Worm (Caenorhabditis elegans) whole organism, L2 larva: Measurements from ENCODE around the gene epic-2.
A peak's percentile ranks its signal among the peaks of the same experiment; 100 is the strongest.

Source experiments
- C34F6.9 ChIP-seq: fragments of 150-350 bp; optimal IDR thresholded peaks from 2 replicates; lab custom pipeline; 2014; ENCODE audit warnings: missing biosample characterization, missing genetic modification characterization
- F13H6.1 ChIP-seq: sonication (generic microtip); optimal IDR thresholded peaks from 2 replicates; lab custom pipeline; 2016; ENCODE audit warnings: missing genetic modification characterization, missing compliant biosample characterization
- R02D3.7 ChIP-seq: fragments of 150-350 bp; optimal IDR thresholded peaks from 2 replicates; lab custom pipeline; 2014; ENCODE audit warnings: missing biosample characterization, missing genetic modification characterization
- ZK546.5 ChIP-seq: sonication (generic microtip); optimal IDR thresholded peaks from 2 replicates; lab custom pipeline; 2017; ENCODE audit warnings: missing biosample characterization, missing genetic modification characterization
- alr-1 ChIP-seq: fragments of 150-350 bp; optimal IDR thresholded peaks from 2 replicates; lab custom pipeline; 2014; ENCODE audit warnings: missing biosample characterization, missing genetic modification characterization
- aly-2 ChIP-seq: fragments of 150-350 bp; optimal IDR thresholded peaks from 2 replicates; lab custom pipeline; 2014; ENCODE audit warnings: missing biosample characterization, missing genetic modification characterization
- blmp-1 ChIP-seq: sonication (generic microtip); optimal IDR thresholded peaks from 2 replicates; lab custom pipeline; 2017; ENCODE audit warnings: missing genetic modification characterization, mild to moderate bottlenecking, missing compliant biosample characterization, antibody characterized with exemption, moderate library complexity; ENCODE audit not compliant: insufficient read depth
- ceh-16 ChIP-seq: fragments of 150-350 bp; optimal IDR thresholded peaks from 2 replicates; lab custom pipeline; 2014; ENCODE audit warnings: missing biosample characterization, missing genetic modification characterization
- ceh-82 ChIP-seq: fragments of 150-350 bp; optimal IDR thresholded peaks from 2 replicates; lab custom pipeline; 2014; ENCODE audit warnings: missing biosample characterization, missing genetic modification characterization
- crh-2 ChIP-seq: sonication (generic microtip); optimal IDR thresholded peaks from 2 replicates; lab custom pipeline; 2017; ENCODE audit warnings: missing biosample characterization, missing genetic modification characterization
- dmd-4 ChIP-seq: sonication (generic microtip); optimal IDR thresholded peaks from 2 replicates; lab custom pipeline; 2017; ENCODE audit warnings: missing biosample characterization, missing genetic modification characterization
- egl-27 ChIP-seq: sonication (generic microtip); optimal IDR thresholded peaks from 3 replicates; lab custom pipeline; 2017; ENCODE audit warnings: missing biosample characterization, missing genetic modification reagents, missing genetic modification characterization
- elt-1 ChIP-seq: fragments of 150-350 bp; optimal IDR thresholded peaks from 2 replicates; lab custom pipeline; 2014; ENCODE audit warnings: missing biosample characterization, missing genetic modification characterization
- elt-3 ChIP-seq: sonication (generic microtip); optimal IDR thresholded peaks from 2 replicates; lab custom pipeline; 2017; ENCODE audit warnings: missing biosample characterization, missing genetic modification characterization
- gmeb-1 ChIP-seq: fragments of 150-350 bp; optimal IDR thresholded peaks from 2 replicates; lab custom pipeline; 2014; ENCODE audit warnings: missing biosample characterization, missing genetic modification characterization
- lin-11 ChIP-seq: fragments of 150-350 bp; sonication (generic microtip); optimal IDR thresholded peaks from 2 replicates; lab custom pipeline; 2014; ENCODE audit warnings: missing biosample characterization, missing genetic modification characterization, inconsistent platforms, mixed read lengths
- lin-13 ChIP-seq: fragments of 150-350 bp; optimal IDR thresholded peaks from 2 replicates; lab custom pipeline; 2014; ENCODE audit warnings: missing biosample characterization, missing genetic modification reagents, missing genetic modification characterization
- lin-39 ChIP-seq: fragments of 150-350 bp; optimal IDR thresholded peaks from 2 replicates; lab custom pipeline; 2014; ENCODE audit warnings: missing biosample characterization, missing genetic modification reagents, missing genetic modification characterization
- lsy-2 ChIP-seq, 2 experiments: fragments of 150-350 bp in 1 of 2; sonication (generic microtip) in 1 of 2; optimal IDR thresholded peaks; 2 replicates each; lab custom pipeline; 2014 to 2017; ENCODE audit warnings: missing biosample characterization in 2 of 2, missing genetic modification characterization in 2 of 2
- mab-5 ChIP-seq: fragments of 150-350 bp; optimal IDR thresholded peaks from 2 replicates; lab custom pipeline; 2014; ENCODE audit warnings: missing biosample characterization, missing genetic modification characterization
- mbf-1 ChIP-seq: sonication (generic microtip); optimal IDR thresholded peaks from 2 replicates; lab custom pipeline; 2017; ENCODE audit warnings: missing biosample characterization, missing genetic modification characterization
- mdl-1 ChIP-seq, 2 experiments: fragments of 150-350 bp in 1 of 2; sonication (generic microtip) in 1 of 2; optimal IDR thresholded peaks; 2 replicates each; lab custom pipeline; 2017; ENCODE audit warnings: missing biosample characterization in 2 of 2, missing genetic modification characterization in 2 of 2
- nhr-10 ChIP-seq: sonication (generic microtip); optimal IDR thresholded peaks from 2 replicates; lab custom pipeline; 2017; ENCODE audit warnings: missing biosample characterization, missing genetic modification characterization
- nhr-11 ChIP-seq: fragments of 150-350 bp; optimal IDR thresholded peaks from 2 replicates; lab custom pipeline; 2014; ENCODE audit warnings: missing biosample characterization, missing genetic modification characterization
- nhr-129 ChIP-seq: fragments of 150-350 bp; optimal IDR thresholded peaks from 2 replicates; lab custom pipeline; 2014; ENCODE audit warnings: missing biosample characterization, missing genetic modification characterization
- nhr-23 ChIP-seq: fragments of 150-350 bp; optimal IDR thresholded peaks from 2 replicates; lab custom pipeline; 2014; ENCODE audit warnings: missing biosample characterization, missing genetic modification reagents, missing genetic modification characterization
- nhr-237 ChIP-seq: fragments of 150-350 bp; optimal IDR thresholded peaks from 2 replicates; lab custom pipeline; 2014; ENCODE audit warnings: missing biosample characterization, missing genetic modification characterization
- nhr-6 ChIP-seq: fragments of 150-350 bp; optimal IDR thresholded peaks from 2 replicates; lab custom pipeline; 2014; ENCODE audit warnings: missing biosample characterization, missing genetic modification characterization
- nhr-77 ChIP-seq: fragments of 150-350 bp; optimal IDR thresholded peaks from 2 replicates; lab custom pipeline; 2014; ENCODE audit warnings: missing biosample characterization, missing genetic modification characterization
- peb-1 ChIP-seq: fragments of 150-350 bp; optimal IDR thresholded peaks from 2 replicates; lab custom pipeline; 2014; ENCODE audit warnings: missing biosample characterization, missing genetic modification characterization
- sem-4 ChIP-seq: fragments of 150-350 bp; optimal IDR thresholded peaks from 2 replicates; lab custom pipeline; 2014; ENCODE audit warnings: missing biosample characterization, missing genetic modification reagents, missing genetic modification characterization
- skn-1 ChIP-seq: sonication (generic microtip); optimal IDR thresholded peaks from 2 replicates; lab custom pipeline; 2017; ENCODE audit warnings: missing biosample characterization, missing genetic modification characterization
- sma-9 ChIP-seq, 2 experiments: fragments of 150-350 bp in 1 of 2; sonication (generic microtip) in 1 of 2; optimal IDR thresholded peaks; 2 replicates each; lab custom pipeline; 2014 to 2016; ENCODE audit warnings: missing genetic modification characterization in 2 of 2, mild to moderate bottlenecking in 1 of 2, missing biosample characterization in 1 of 2, missing compliant biosample characterization in 1 of 2, missing genetic modification reagents in 1 of 2, moderate library complexity in 1 of 2
- unc-39 ChIP-seq: fragments of 150-350 bp; optimal IDR thresholded peaks from 2 replicates; lab custom pipeline; 2014; ENCODE audit warnings: missing biosample characterization, missing genetic modification characterization
- unc-55 ChIP-seq: fragments of 150-350 bp; sonication (generic microtip); optimal IDR thresholded peaks from 3 replicates; lab custom pipeline; 2014; ENCODE audit warnings: missing biosample characterization, missing genetic modification reagents, missing genetic modification characterization
- unc-62 ChIP-seq: fragments of 150-350 bp; optimal IDR thresholded peaks from 2 replicates; lab custom pipeline; 2014; ENCODE audit warnings: missing biosample characterization, missing genetic modification reagents, missing genetic modification characterization
- zag-1 ChIP-seq: fragments of 150-350 bp; optimal IDR thresholded peaks from 2 replicates; lab custom pipeline; 2014; ENCODE audit warnings: missing biosample characterization, missing genetic modification characterization
- ztf-1 ChIP-seq: fragments of 200-800 bp; sonication (Bioruptor generic); conservative IDR thresholded peaks from 2 replicates; pipeline ENCODE4 v1.3.6; 2022; ENCODE audit warnings: missing genetic modification characterization, missing compliant biosample characterization
- ztf-4 ChIP-seq: fragments of 150-350 bp; optimal IDR thresholded peaks from 2 replicates; lab custom pipeline; 2014; ENCODE audit warnings: missing biosample characterization, missing genetic modification characterization

The epic-2 gene

ce11 chrIV:1761553-1761952 lies 41.0 kb downstream of the epic-2 start, which contains the start of gene Y41D4A.7:
Gene Y41D4A.7, minus strand, starts transcription at chrIV:1761570.
- TF ChIP-seq lsy-2 (tag; optimal IDR thresholded peaks at IDR 0.05; lab: Kevin White, UChicago) = peak in 1 of 2 experiments; percentile 26
- no peak for TF ChIP-seq aly-2 (tag; lab: Kevin White, UChicago)
- TF ChIP-seq ztf-4 = no peak
- peak; percentile 49 for TF ChIP-seq F13H6.1 (tag; lab: Kevin White, UChicago)
- no peak for TF ChIP-seq ztf-1
- TF ChIP-seq gmeb-1 (tag; lab: Kevin White, UChicago) = no peak
- peak; percentile 22 for TF ChIP-seq C34F6.9 (tag; lab: Kevin White, UChicago)
- TF ChIP-seq alr-1 (tag; lab: Kevin White, UChicago) = no peak
- TF ChIP-seq crh-2 (tag; lab: Kevin White, UChicago) = no peak
- no peak for TF ChIP-seq nhr-11 (tag; lab: Kevin White, UChicago)
- TF ChIP-seq ZK546.5 (tag; lab: Kevin White, UChicago) = no peak
- TF ChIP-seq lin-11 (tag; lab: Kevin White, UChicago) = no peak
- TF ChIP-seq nhr-23 (tag; lab: Kevin White, UChicago) = no peak
- peak; percentile 50 for TF ChIP-seq nhr-129 (tag; lab: Kevin White, UChicago)
- no peak for TF ChIP-seq ceh-16 (tag; lab: Kevin White, UChicago)
- no peak for TF ChIP-seq nhr-77 (tag; lab: Kevin White, UChicago)
- TF ChIP-seq elt-1 (tag; lab: Kevin White, UChicago) = no peak
- TF ChIP-seq lin-39 (tag; lab: Kevin White, UChicago) = no peak
- TF ChIP-seq R02D3.7 = no peak
- TF ChIP-seq skn-1 (tag; lab: Kevin White, UChicago) = no peak

DNA sequence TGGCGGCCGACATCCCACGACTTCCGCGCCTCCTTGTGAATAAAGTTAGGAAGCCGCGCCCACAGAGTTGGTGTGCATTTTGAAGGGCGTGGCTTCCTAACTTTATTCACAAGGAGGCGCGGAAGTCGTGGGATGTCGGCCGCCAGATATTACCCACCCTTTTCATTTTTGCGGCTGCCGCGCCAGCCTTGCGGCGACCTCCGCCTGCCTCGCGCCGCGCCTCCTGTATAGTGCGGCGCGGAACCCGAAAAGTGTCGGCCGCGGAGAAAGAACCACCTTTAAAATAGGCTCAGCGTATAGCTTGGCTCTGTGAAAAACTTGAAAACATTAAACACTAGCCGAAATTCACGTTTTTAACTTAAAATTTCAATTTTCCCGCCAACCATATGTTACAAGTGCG lies 42.9 kb downstream of the epic-2 start:
- no peak for TF ChIP-seq mbf-1 (tag; lab: Kevin White, UChicago)
- no peak for TF ChIP-seq ceh-82 (tag; lab: Kevin White, UChicago)
- TF ChIP-seq nhr-77 (tag; lab: Kevin White, UChicago) = no peak
- no peak for TF ChIP-seq dmd-4 (tag; lab: Kevin White, UChicago)
- no peak for TF ChIP-seq mdl-1 (tag; optimal IDR thresholded peaks at IDR 0.05; lab: Kevin White, UChicago)
- TF ChIP-seq nhr-6 (tag; lab: Kevin White, UChicago) = no peak
- no peak for TF ChIP-seq mab-5 (tag; lab: Kevin White, UChicago)
- no peak for TF ChIP-seq unc-55 (GFP tag; lab: Kevin White, UChicago)

DNA sequence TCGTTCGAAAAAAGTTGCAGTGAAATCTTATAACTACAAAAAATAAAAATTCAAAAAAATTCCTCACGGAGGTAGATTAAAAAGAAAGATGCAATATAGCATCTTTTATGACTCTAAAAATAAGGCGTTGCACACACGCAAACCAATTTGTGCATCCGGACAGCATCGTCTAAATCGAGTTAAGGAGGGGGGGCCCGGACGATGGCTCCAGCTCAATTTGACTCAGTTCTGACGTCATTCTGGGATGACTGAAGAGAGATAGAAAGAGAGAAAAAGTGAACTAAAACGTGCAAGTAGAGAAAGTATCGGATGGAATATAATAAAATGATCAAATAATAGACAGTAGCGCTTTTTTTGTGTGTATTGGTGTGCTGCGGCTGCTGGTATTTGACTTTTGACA lies 45.4 kb downstream of the epic-2 start:
- no peak for TF ChIP-seq nhr-10
- peak; percentile 21 for TF ChIP-seq zag-1 (tag; lab: Kevin White, UChicago)
- TF ChIP-seq mdl-1 (tag; optimal IDR thresholded peaks at IDR 0.05; lab: Kevin White, UChicago) = peak in 1 of 2 experiments; percentile 46
- peak; percentile 66 for TF ChIP-seq sma-9 (GFP tag; optimal IDR thresholded peaks at IDR 0.05; lab: Kevin White, UChicago)
- TF ChIP-seq sma-9 (tag; optimal IDR thresholded peaks at IDR 0.05; lab: Kevin White, UChicago) = no peak
- no peak for TF ChIP-seq lin-13 (GFP tag; lab: Kevin White, UChicago)
- TF ChIP-seq lin-11 (tag; lab: Kevin White, UChicago) = peak; percentile 3
- TF ChIP-seq lsy-2 (tag; optimal IDR thresholded peaks at IDR 0.05; lab: Kevin White, UChicago) = peak in 1 of 2 experiments; percentile 54
- peak; percentile 58 for TF ChIP-seq C34F6.9 (tag; lab: Kevin White, UChicago)
- TF ChIP-seq sem-4 = peak; percentile 71
- TF ChIP-seq crh-2 (tag; lab: Kevin White, UChicago) = no peak
- peak; percentile 15 for TF ChIP-seq egl-27 (tag; lab: Kevin White, UChicago)
- TF ChIP-seq nhr-77 (tag; lab: Kevin White, UChicago) = no peak
- peak; percentile 56 for TF ChIP-seq F13H6.1 (tag; lab: Kevin White, UChicago)
- no peak for TF ChIP-seq skn-1 (tag; lab: Kevin White, UChicago)
- TF ChIP-seq nhr-129 (tag; lab: Kevin White, UChicago) = peak; percentile 27

ce11 chrIV:1768288-1768687 lies 47.7 kb downstream of the epic-2 start, which contains the start of gene col-108:
Gene col-108, plus strand, starts transcription at chrIV:1768588.
- TF ChIP-seq C34F6.9 (tag; lab: Kevin White, UChicago) (no peak), unc-39 (tag; lab: Kevin White, UChicago) (no peak), nhr-6 (tag; lab: Kevin White, UChicago) (no peak), elt-3 (tag; lab: Kevin White, UChicago) (no peak), ztf-1 (no peak), ZK546.5 (tag; lab: Kevin White, UChicago) (no peak), ceh-82 (tag; lab: Kevin White, UChicago) (no peak), unc-62 (GFP tag; lab: Kevin White, UChicago) (no peak), blmp-1 (no peak), R02D3.7 (no peak), alr-1 (tag; lab: Kevin White, UChicago) (no peak), lsy-2 (tag; optimal IDR thresholded peaks at IDR 0.05; lab: Kevin White, UChicago) (no peak), dmd-4 (tag; lab: Kevin White, UChicago) (no peak), nhr-237 (no peak), sem-4 (no peak), peb-1 (no peak)
